Fruit fly (Drosophila melanogaster) whole organism: Measurements from ENCODE around the gene Pisd.

ENCODE experiments used
- pan ChIP-seq: fragments of >200 bp; optimal IDR thresholded peaks from 2 replicates; lab custom pipeline; 2017
- psq ChIP-seq: fragments of >200 bp; optimal IDR thresholded peaks from 2 replicates; lab custom pipeline; 2017

DNA sequence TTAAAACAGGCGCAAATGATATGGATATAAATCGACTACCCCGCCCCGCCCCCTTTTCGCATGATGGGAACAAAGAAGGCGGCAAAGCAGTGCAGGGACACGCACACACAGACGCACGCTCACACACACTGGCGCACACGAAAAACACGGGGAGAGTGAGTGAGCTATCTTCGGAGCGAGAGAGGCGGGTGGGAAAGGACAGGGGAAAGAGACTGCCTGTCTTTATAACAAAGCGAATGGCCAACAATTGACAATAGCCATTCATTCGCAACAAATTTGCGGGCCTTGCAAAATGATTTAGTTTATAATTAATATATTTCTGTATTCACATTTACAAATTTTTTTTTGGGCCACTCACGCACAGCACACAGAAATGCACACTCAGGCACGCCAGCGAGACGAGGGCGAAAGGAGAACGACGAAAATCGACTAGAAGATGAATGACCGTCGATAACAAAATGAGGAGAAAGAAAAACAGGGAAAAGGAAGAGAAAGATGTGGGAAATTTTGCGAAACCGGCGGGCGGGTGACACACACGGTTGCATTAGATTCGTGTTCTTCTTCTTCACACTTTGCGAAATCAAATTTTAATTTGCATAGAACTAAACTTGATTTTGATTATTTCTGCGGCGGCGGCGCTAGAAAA, 3.9 kb upstream of the Pisd start:
- TF ChIP-seq psq (lab: Kevin White, UChicago) (no peak), pan (no peak)
